Worm (Caenorhabditis elegans) whole organism, young adult: ENCODE data around the gene kvs-3.

Experiments
- die-1 ChIP-seq: sonication (generic microtip); optimal IDR thresholded peaks from 2 replicates; lab custom pipeline; 2016; ENCODE audit warnings: missing genotype, mild to moderate bottlenecking, missing genetic modification characterization, missing compliant biosample characterization
- nhr-90 ChIP-seq: sonication (generic microtip); optimal IDR thresholded peaks from 2 replicates; lab custom pipeline; 2016; ENCODE audit warnings: missing genotype, mild to moderate bottlenecking, missing genetic modification characterization, missing compliant biosample characterization

DNA sequence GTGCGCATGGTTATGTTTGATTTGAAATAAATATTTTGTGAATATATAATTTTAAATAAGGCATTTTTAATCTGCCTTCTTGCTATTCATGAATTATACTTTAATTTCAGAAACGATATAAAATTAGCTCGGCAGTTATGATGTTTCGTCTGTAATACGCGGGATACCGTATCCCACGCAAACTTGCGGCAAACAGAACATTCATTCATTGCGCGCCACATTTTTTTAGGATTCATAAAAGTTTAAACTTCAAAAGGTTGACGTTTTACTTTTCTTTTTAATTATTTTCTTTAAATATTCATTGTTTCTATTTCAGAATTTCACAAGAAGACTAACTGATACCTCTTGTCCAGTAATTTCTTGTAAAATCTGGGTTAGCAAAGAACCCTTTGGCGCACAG, 4.8 kb downstream of the kvs-3 start, which contains the start of gene tag-153:
- TF ChIP-seq nhr-90 (tag; lab: Kevin White, UChicago) (no peak), die-1 (tag; lab: Kevin White, UChicago) (no peak)
